Worm (Caenorhabditis elegans) whole organism, late embryonic: ENCODE data around the gene npp-16.

Experiments used
- fkh-10 ChIP-seq: fragments of 150-350 bp; optimal IDR thresholded peaks from 2 replicates; lab custom pipeline; 2014; ENCODE audit warnings: missing biosample characterization, missing genetic modification reagents, missing genetic modification characterization
- pha-4 ChIP-seq: fragments of 150-350 bp; optimal IDR thresholded peaks from 2 replicates; lab custom pipeline; 2018; ENCODE audit warnings: missing biosample characterization, missing genetic modification reagents, missing genetic modification characterization
- rnt-1 ChIP-seq: sonication (generic microtip); optimal IDR thresholded peaks from 2 replicates; lab custom pipeline; 2016; ENCODE audit warnings: missing genetic modification characterization, missing compliant biosample characterization
- tbx-7 ChIP-seq: sonication (generic microtip); optimal IDR thresholded peaks from 2 replicates; lab custom pipeline; 2016; ENCODE audit warnings: missing genotype, missing genetic modification characterization, missing compliant biosample characterization

- no peak for TF ChIP-seq tbx-7 (tag; lab: Kevin White, UChicago)
- no peak for TF ChIP-seq fkh-10
- no peak for TF ChIP-seq pha-4 (tag; lab: Kevin White, UChicago)
- no peak for TF ChIP-seq rnt-1 (tag; lab: Kevin White, UChicago)
Measured at ce11 chrIII:11917090-11917489, 1.4 kb downstream of the npp-16 start.
